Worm (Caenorhabditis elegans) whole organism, L1 larva: ENCODE measurements around the gene urb-1.

Experiments
- C16A3.4 ChIP-seq: fragments of 150-350 bp; optimal IDR thresholded peaks from 2 replicates; lab custom pipeline; 2014; ENCODE audit warnings: missing biosample characterization, missing genetic modification characterization
- alr-1 ChIP-seq: fragments of 200-800 bp; sonication (Bioruptor generic); optimal IDR thresholded peaks from 2 replicates; lab custom pipeline; 2018; ENCODE audit warnings: borderline replicate concordance, mild to moderate bottlenecking, missing genetic modification characterization, missing compliant biosample characterization
- egl-27 ChIP-seq, 2 experiments: fragments of 150-350 bp in 1 of 2; sonication (generic microtip); optimal IDR thresholded peaks; 3 replicates each; lab custom pipeline; 2017 to 2018; ENCODE audit warnings: missing biosample characterization in 2 of 2, missing genetic modification characterization in 2 of 2, missing genetic modification reagents in 2 of 2
- jun-1 ChIP-seq: fragments of 150-350 bp; optimal IDR thresholded peaks from 2 replicates; lab custom pipeline; 2014; ENCODE audit warnings: missing biosample characterization, missing genetic modification reagents, missing genetic modification characterization
- nhr-12 ChIP-seq: sonication (generic microtip); optimal IDR thresholded peaks from 2 replicates; lab custom pipeline; 2017; ENCODE audit warnings: missing biosample characterization, missing genetic modification characterization
- nhr-237 ChIP-seq: fragments of 150-350 bp; optimal IDR thresholded peaks from 2 replicates; lab custom pipeline; 2014; ENCODE audit warnings: missing biosample characterization, missing genetic modification characterization
- nhr-77 ChIP-seq: fragments of 150-350 bp; optimal IDR thresholded peaks from 2 replicates; lab custom pipeline; 2014; ENCODE audit warnings: missing biosample characterization, missing genetic modification characterization
- unc-86 ChIP-seq: sonication (generic microtip); optimal IDR thresholded peaks from 2 replicates; lab custom pipeline; 2016; ENCODE audit warnings: missing genetic modification characterization, missing compliant biosample characterization
- ztf-11 ChIP-seq, 2 experiments: sonication (generic microtip); optimal IDR thresholded peaks; 2 replicates each; lab custom pipeline; 2016 to 2017; ENCODE audit warnings: missing genetic modification characterization in 2 of 2, missing biosample characterization in 1 of 2, missing compliant biosample characterization in 1 of 2

DNA sequence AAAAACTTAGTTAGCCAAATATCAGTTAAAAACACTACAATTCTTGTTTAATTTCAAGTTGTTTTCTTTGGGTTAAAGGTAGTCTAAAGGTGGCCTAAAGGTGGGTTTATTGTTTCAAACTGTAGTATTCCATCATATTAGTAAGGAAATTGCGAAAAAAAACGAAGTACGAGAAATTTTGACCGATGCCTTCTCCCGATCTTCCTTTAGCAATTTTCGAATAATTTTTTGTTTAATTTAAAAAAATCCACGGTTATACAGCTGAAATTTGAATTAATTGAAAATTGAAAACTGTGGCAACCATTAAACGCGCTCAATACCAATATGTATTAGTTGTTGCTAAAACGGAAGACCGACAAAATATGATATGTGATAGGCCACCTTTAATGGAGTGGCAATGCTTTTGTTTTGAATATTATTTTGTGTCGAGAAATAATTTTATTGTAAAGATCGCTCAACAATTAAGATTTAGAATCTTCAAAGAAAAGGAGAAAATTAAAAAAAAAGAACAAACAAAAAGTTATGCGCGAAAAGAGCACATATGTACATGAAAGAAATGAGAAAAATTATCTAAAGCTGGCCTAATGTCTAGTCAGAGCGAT lies 22.9 kb downstream of the urb-1 start:
- TF ChIP-seq nhr-237 (tag; lab: Kevin White, UChicago) (no peak), C16A3.4 (tag; lab: Kevin White, UChicago) (no peak), nhr-77 (tag; lab: Kevin White, UChicago) (no peak), ztf-11 (tag; optimal IDR thresholded peaks at IDR 0.05; lab: Kevin White, UChicago) (no peak), egl-27 (tag; optimal IDR thresholded peaks at IDR 0.05; lab: Kevin White, UChicago) (no peak), unc-86 (tag; lab: Kevin White, UChicago) (no peak), alr-1 (tag; lab: Kevin White, UChicago) (no peak), jun-1 (tag; lab: Kevin White, UChicago) (no peak), nhr-12 (tag; lab: Kevin White, UChicago) (no peak)
